Fruit fly (Drosophila melanogaster): ENCODE data around the gene Cyp4ac2.

The Cyp4ac2 gene

DNA sequence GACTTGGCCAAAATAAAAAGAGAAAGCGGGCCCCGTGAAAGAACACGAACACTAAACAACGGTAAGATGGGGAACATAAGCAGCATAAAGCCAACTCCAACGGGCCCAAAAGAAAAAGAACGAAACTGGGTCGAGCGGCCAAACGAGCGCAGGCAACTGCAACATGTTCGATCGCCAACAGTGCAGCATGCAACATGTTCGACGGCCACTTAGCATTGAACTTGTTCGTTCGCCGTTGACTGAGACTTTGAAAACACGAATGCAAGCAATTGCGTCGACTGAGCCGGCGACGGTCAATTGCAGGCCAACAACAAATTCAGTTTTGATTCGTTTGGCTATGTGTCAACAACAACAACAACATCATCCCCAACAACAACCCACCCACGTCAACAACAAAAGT is 22.5 kb downstream of the Cyp4ac2 start, which contains the start of gene vri:
TSS of gene vri (plus strand) at position 224 of the 400 bp plus-strand sequence.
- TF ChIP-seq CG7045 (GFP tag; optimal IDR thresholded peaks at IDR 0.05) (no peak), Crg-1 (GFP tag; optimal IDR thresholded peaks at IDR 0.05) (no peak), pad (GFP tag; optimal IDR thresholded peaks at IDR 0.05) (no peak), CG14711 (tag; optimal IDR thresholded peaks at IDR 0.05) (no peak), Mnt (GFP tag; optimal IDR thresholded peaks at IDR 0.05) (no peak), CG12768 (GFP tag; optimal IDR thresholded peaks at IDR 0.05) (no peak), CG1620 (GFP tag; optimal IDR thresholded peaks at IDR 0.05) (no peak), CG11617 (GFP tag; optimal IDR thresholded peaks at IDR 0.05) (no peak), CG7101 (tag; optimal IDR thresholded peaks at IDR 0.05) (no peak)

DNA sequence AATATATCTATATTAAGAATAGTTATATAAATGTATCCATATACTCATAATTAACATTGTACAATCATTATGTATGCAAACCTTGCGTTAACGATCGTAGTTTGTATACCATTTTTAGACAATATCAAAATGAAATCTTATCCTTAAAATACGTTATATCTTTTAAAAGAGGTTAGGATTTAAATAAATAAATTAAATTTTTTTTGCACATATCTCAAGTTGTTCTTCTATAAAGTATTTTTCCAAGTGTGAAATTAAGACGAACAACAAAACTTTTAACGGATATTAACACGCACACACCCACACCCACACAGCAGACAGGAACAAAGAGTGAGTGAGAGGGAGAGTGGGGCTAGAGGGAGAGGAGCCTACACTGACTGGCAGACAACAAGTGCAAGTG is 23.7 kb downstream of the Cyp4ac2 start:
- TF ChIP-seq bab1 (GFP tag; optimal IDR thresholded peaks at IDR 0.05) (no peak), tj (GFP tag; optimal IDR thresholded peaks at IDR 0.05) (no peak), Clk (GFP tag; optimal IDR thresholded peaks at IDR 0.05) (no peak), CG11617 (GFP tag; optimal IDR thresholded peaks at IDR 0.05) (no peak)

DNA sequence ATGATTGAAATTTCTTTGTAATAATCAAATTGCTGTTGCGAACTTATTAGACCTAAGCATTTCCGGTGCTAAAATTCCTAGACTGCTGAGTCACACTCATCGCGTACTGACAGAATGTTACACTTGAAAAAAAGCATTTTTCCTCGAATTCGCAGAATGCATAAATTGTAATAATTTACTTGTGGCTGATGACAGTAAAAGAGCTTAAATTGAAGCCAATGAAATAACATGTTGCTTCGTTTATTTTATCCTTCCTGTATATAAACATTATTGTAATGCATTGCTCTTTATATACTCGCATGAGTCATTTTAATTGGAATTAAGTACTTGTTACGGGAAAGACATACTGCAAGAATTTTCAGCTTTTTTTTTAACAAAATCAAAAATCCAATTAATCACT is 24.3 kb downstream of the Cyp4ac2 start:
- TF ChIP-seq CG5204 (GFP tag; optimal IDR thresholded peaks at IDR 0.05) (no peak), Mnt (GFP tag; optimal IDR thresholded peaks at IDR 0.05) (no peak), cnc (optimal IDR thresholded peaks at IDR 0.05) (no peak), CG1620 (GFP tag; optimal IDR thresholded peaks at IDR 0.05) (no peak), CG7101 (tag; optimal IDR thresholded peaks at IDR 0.05) (no peak), pad (GFP tag; optimal IDR thresholded peaks at IDR 0.05) (no peak), bab1 (GFP tag; optimal IDR thresholded peaks at IDR 0.05) (no peak), CG33017 (tag; optimal IDR thresholded peaks at IDR 0.05) (no peak), ovo (GFP tag; optimal IDR thresholded peaks at IDR 0.05) (no peak), Clk (GFP tag; optimal IDR thresholded peaks at IDR 0.05) (no peak)

DNA sequence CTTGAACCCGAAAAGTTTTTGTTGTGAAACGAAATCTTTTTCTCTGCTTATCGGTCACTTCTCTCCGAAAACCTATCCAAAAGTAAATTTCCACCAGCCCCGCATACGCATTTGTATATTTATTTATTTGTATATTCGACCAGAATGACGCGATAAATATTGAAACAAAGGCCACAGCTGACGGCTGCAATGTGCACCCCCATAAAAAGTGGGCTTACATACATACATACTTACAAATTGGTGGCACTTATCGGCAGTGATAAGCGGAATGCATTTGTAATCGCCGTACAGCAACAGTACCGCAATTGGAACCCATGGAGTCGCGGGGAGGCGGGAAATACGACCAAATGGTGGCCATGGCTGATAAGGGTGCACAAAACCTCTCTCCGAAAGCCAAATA is 25.0 kb downstream of the Cyp4ac2 start:
- TF ChIP-seq CG14711 (tag; optimal IDR thresholded peaks at IDR 0.05): no peak
- TF ChIP-seq toe (GFP tag; optimal IDR thresholded peaks at IDR 0.05): no peak
- no peak for TF ChIP-seq CG1620 (GFP tag; optimal IDR thresholded peaks at IDR 0.05)
- TF ChIP-seq kay (GFP tag; ENCODE audit: borderline replicate concordance): peak; percentile 82
- TF ChIP-seq cnc (optimal IDR thresholded peaks at IDR 0.05): no peak
- peak; percentile 35 for TF ChIP-seq CG33017 (tag; optimal IDR thresholded peaks at IDR 0.05)
- TF ChIP-seq cic (GFP tag; optimal IDR thresholded peaks at IDR 0.05): peak; percentile 83
- no peak for TF ChIP-seq ovo (GFP tag; optimal IDR thresholded peaks at IDR 0.05)
- TF ChIP-seq CG12768 (GFP tag; optimal IDR thresholded peaks at IDR 0.05): no peak
- TF ChIP-seq pad (GFP tag; optimal IDR thresholded peaks at IDR 0.05): no peak

DNA sequence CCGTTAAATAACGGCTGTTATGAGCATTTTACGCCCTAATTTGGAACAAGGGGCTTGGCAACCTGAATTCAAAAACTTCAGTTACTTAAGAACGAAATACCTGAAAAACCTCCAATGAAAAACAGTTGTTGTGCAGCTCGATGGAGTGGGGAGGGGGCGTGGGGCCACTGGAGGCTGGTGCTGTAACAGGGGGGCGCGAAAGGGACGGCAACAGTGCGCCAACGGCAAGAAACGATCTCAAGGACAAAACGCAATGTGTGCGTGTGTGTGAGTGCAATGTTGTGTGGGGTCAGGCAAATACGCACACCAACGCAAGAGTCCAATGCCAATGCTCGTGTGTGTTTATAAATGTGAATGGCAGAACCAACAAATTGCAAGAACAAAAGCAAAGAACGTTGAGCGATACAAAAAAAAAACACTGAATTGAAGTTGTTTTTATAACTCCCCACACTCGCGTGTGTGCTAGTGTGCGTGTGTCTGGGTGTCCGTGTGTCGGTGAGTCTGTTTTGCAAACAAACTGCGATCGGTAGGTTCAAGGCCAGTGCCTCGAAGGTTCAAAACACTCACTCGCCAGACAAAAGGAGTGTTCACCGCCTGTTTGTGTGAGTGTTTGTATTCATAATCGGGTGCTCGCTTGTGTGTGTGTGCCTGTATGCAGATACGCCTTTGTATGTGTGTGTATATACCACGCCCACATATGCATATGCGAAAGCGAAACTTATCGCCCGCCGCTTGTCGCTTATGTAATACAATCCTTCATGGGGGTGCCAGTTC is 25.9 kb downstream of the Cyp4ac2 start:
- no peak for TF ChIP-seq Clk (GFP tag; optimal IDR thresholded peaks at IDR 0.05)
- TF ChIP-seq CG12768 (GFP tag; optimal IDR thresholded peaks at IDR 0.05): no peak
- TF ChIP-seq CG7101 (tag; optimal IDR thresholded peaks at IDR 0.05): no peak
- no peak for TF ChIP-seq CG5204 (GFP tag; optimal IDR thresholded peaks at IDR 0.05)
- no peak for TF ChIP-seq Hr96 (GFP tag; optimal IDR thresholded peaks at IDR 0.05)
- no peak for TF ChIP-seq toe (GFP tag; optimal IDR thresholded peaks at IDR 0.05)
- no peak for TF ChIP-seq CG7045 (GFP tag; optimal IDR thresholded peaks at IDR 0.05)
- no peak for TF ChIP-seq kay (GFP tag; ENCODE audit: borderline replicate concordance)
- TF ChIP-seq tj (GFP tag; optimal IDR thresholded peaks at IDR 0.05): no peak

DNA sequence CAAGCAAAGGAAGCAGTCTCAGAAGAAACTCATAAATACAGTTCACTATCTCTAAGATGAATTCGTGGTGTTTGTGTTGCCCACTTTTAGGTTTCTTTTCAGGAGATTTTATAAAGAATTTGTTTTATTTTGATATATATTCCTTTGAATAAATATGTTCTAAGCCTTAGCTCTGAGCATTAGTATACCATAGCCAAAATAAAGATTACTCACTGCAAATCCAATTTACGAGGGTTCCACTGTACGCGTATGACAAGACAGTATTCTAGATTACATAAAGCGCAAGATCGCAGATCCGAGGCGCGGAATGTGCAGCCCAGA is 26.4 kb downstream of the Cyp4ac2 start:
- peak; percentile 31 for TF ChIP-seq CG14711 (tag; optimal IDR thresholded peaks at IDR 0.05)
- TF ChIP-seq tj (GFP tag; optimal IDR thresholded peaks at IDR 0.05): no peak
- no peak for TF ChIP-seq CG7101 (tag; optimal IDR thresholded peaks at IDR 0.05)
- no peak for TF ChIP-seq ovo (GFP tag; optimal IDR thresholded peaks at IDR 0.05)
- TF ChIP-seq kay (GFP tag; ENCODE audit: borderline replicate concordance): no peak
- TF ChIP-seq CG7045 (GFP tag; optimal IDR thresholded peaks at IDR 0.05): peak; percentile 17
- TF ChIP-seq CG12768 (GFP tag; optimal IDR thresholded peaks at IDR 0.05): no peak
- no peak for TF ChIP-seq Hr96 (GFP tag; optimal IDR thresholded peaks at IDR 0.05)
- TF ChIP-seq CG11617 (GFP tag; optimal IDR thresholded peaks at IDR 0.05): no peak
- no peak for TF ChIP-seq CG33017 (tag; optimal IDR thresholded peaks at IDR 0.05)
- peak in 1 of 2 experiments; percentile 78 for TF ChIP-seq cnc (optimal IDR thresholded peaks at IDR 0.05)

DNA sequence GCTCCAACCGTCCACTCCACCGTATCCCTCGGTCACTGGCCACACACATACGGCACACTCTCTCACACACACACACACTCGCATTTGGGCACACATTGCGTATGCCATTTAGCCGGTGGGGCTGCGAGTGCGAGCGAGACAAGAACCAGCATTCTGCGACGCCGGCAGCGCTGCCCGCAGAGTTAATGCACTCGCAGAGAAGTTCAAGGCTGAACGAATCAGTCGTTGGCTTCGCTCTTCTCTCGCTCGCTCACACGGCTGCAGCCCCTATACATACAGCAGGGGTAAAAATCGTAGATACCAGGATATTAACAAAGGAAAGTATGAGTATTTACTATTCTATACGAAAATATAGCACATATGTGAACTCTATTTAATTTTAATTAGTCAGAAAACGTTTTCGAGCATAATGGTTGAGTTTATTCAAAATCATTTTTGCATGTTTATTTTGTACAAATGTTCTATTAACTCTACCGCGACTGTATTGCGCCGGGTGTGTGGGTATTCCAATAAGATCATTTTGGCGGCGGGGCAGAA is 26.9 kb downstream of the Cyp4ac2 start:
- TF ChIP-seq CG7045 (GFP tag; optimal IDR thresholded peaks at IDR 0.05) (peak; percentile 88), cic (GFP tag; optimal IDR thresholded peaks at IDR 0.05) (peak; percentile 71), kay (GFP tag; ENCODE audit: borderline replicate concordance) (peak; percentile 37), toe (GFP tag; optimal IDR thresholded peaks at IDR 0.05) (peak; percentile 81), tj (GFP tag; optimal IDR thresholded peaks at IDR 0.05) (peak; percentile 63), CG5204 (GFP tag; optimal IDR thresholded peaks at IDR 0.05) (peak; percentile 85), bab1 (GFP tag; optimal IDR thresholded peaks at IDR 0.05) (peak; percentile 89), ovo (GFP tag; optimal IDR thresholded peaks at IDR 0.05) (peak; percentile 11), pad (GFP tag; optimal IDR thresholded peaks at IDR 0.05) (peak; percentile 76), Clk (GFP tag; optimal IDR thresholded peaks at IDR 0.05) (peak; percentile 73), CG11617 (GFP tag; optimal IDR thresholded peaks at IDR 0.05) (peak; percentile 86), CG7101 (tag; optimal IDR thresholded peaks at IDR 0.05) (peak; percentile 90), CG33017 (tag; optimal IDR thresholded peaks at IDR 0.05) (peak; percentile 92), Crg-1 (GFP tag; optimal IDR thresholded peaks at IDR 0.05) (peak; percentile 58), CG14711 (tag; optimal IDR thresholded peaks at IDR 0.05) (peak; percentile 85), CG12768 (GFP tag; optimal IDR thresholded peaks at IDR 0.05) (peak; percentile 88), CG1620 (GFP tag; optimal IDR thresholded peaks at IDR 0.05) (peak; percentile 55), Mnt (GFP tag; optimal IDR thresholded peaks at IDR 0.05) (peak; percentile 68), Hr96 (GFP tag; optimal IDR thresholded peaks at IDR 0.05) (peak; percentile 80), cnc (optimal IDR thresholded peaks at IDR 0.05) (no peak)

Measured in whole organism, adult.